Fruit fly (Drosophila melanogaster): ENCODE measurements around the gene sba.

sba gene

DNA sequence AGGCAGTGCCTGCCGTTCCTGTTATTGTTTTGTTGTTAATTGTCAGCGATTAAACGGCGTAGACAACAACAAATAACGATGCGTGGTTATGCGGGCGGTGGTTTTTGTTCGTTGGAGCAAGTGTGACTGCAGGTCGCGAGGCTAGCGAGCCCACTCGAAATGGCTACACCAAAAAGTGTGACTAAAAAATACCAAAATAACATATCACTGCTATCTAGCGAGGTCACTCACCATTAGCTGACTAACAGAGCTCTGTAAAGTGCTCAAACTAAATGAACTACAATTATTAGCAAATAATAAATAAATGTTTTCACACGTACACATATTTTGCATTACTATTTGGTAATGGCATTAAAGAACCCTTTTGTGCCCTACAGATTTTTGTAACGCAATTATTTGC lies 32.9 kb downstream of the sba start, which contains the start of gene Pli:
TSS of gene Pli (minus strand) at position 131 of the 400 bp plus-strand sequence.
- peak; percentile 75 for TF ChIP-seq CG17801 (GFP tag; optimal IDR thresholded peaks at IDR 0.05; ENCODE audit: partially characterized antibody)

DNA sequence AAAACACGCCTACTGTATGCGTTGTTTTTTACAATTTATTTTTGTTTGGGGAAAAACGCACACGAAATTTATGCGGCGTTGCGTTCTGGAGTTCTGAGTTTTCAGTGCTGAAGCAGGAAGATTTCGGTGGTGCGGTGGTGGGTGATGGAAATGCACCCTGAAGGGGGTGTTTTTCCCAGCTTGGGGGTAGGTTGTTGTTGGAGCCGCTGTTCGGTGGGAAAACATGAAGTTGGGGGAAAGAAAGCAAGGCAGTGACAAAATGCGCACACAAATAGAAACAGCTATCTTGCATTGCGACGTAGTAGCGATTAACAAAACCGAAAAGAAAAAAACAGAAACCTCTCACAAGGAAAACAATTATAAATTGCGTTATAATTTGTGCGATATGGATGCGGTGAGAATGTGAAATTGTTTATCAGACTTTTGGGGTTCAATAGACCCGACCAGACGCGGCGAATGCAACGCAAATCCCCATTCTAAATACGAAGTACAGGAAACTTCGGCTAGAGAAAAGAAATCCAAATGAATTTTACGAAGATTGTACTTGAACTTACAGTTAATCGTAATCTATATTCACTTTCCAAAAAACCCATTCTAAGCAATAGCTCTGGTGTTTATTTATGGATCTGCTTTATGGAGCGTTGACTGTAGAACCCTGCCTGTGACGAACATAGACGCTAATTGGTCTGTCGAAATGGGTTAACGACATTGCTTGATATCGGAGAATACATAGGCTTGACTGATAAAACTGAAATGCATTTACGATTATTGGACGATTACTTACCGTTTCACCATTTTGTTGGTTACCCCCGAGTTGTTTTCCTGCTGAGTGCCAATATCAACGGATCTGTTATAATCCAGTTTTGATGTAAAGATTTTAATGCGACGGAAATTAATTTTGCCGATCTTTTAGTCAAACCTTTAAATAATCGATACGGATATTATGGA lies 34.2 kb downstream of the sba start:
- peak; percentile 36 for TF ChIP-seq CG17801 (GFP tag; optimal IDR thresholded peaks at IDR 0.05; ENCODE audit: partially characterized antibody)

DNA sequence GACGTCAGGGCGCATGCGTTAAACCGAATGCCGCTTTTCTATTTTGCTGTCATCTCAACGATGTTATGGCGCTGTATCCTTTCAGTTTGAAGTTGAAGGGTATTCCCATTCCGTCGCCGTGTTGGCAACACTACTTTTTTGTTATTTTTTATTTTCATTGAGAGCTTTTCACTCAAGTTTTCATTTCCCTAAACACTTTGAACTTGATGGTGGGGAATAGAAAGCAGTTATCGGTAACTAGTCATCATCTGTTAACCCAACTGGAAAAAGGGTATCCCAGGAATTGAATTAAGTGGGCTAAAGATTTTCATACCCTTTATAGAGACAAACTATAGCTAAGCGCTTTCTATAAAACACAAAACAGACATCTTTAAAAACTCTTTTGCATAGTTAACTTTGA lies 35.2 kb downstream of the sba start:
- no peak for TF ChIP-seq CG17801 (GFP tag; optimal IDR thresholded peaks at IDR 0.05; ENCODE audit: partially characterized antibody)

DNA sequence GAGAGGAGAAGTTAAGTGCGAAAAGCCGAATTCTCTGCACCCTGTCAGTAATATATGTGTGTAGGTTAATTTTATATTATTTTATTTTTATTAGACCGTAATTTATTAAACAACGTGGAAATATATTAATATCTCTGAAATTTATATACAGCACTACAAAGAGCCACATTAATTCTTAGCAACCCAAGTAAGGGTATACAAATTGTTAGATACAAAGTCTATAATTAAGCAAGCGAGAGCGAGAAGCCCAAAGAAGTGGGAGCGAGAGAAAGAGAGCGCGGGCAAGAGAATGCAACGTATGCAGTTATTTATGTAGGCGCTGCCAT lies 35.7 kb downstream of the sba start:
- TF ChIP-seq CG17801 (GFP tag; optimal IDR thresholded peaks at IDR 0.05; ENCODE audit: partially characterized antibody) = peak; percentile 98

DNA sequence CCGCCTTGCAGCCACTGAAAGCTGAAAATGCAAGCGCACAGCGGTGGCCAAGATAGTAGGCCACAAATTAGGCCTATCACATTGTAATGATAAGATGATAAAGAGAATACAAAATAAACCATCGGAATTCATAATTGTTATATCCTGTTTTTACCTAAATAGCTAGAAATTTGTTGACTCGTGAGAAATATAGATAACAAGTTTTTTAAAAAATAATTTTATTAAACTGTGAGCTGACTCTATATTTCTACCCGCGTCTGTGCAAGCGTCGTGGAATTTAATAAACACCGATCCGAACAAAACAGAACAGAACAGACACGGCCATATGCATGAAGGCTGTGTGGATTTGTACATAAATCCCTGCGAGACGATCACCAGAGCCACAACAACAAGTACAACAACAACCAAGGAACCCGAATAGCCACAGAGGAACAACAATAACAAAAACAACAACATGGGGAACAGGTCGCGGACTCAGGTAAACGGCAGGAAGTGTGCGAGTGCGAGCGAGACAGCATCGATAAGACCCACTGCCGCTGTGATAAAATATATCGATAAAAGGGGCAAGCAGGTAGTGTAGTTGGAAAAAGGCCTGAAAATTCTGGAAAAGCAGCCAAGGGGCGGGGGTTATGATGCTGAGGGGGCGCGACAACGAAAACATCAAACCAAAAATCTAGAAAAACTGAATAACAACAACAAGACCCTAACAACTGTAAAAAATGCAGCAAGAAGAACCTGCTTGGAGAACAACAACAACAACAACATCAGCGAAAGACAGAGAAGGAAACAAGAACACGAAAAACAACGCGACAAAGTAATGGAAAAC lies 36.3 kb downstream of the sba start:
- peak; percentile 92 for TF ChIP-seq CG17801 (GFP tag; optimal IDR thresholded peaks at IDR 0.05; ENCODE audit: partially characterized antibody)

DNA sequence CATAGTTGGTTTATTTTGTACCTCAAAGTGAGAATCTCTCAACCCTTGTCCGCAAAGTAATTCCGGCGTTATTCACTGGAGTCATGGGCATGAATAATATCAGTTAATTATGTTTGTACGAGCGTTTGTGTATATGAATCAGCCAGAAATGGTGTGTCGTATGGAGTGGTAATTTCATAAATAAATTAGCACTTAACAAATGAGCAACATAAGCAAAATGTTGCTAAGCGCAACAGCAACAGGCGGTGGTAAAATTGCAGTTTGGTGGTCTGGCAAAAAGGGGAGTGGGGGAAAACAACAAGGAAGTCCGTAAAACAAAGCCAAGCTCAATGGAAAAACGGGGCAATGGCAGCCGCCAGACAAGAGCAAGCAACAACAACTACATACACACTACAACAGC lies 37.1 kb downstream of the sba start:
- TF ChIP-seq CG17801 (GFP tag; optimal IDR thresholded peaks at IDR 0.05; ENCODE audit: partially characterized antibody) = no peak

DNA sequence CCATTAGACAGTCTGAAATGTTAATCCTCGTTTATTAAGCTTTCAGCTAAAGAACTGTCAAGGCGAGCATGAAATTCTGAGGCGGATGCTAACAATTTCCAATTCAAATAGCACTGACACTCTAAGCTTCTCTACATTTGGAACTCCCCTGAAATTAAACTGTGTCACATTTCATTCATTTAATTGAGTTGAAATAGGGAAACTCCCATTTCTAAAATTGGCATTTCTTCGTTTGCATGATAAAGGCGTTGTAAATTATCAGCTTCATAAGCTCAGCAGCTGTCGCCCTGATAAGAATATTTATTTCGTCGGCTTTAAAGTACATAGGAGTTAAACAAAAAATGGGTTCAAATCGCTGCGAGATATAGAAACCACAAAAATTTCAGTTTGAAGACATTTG lies 37.6 kb downstream of the sba start:
- TF ChIP-seq CG17801 (GFP tag; optimal IDR thresholded peaks at IDR 0.05; ENCODE audit: partially characterized antibody) = no peak

DNA sequence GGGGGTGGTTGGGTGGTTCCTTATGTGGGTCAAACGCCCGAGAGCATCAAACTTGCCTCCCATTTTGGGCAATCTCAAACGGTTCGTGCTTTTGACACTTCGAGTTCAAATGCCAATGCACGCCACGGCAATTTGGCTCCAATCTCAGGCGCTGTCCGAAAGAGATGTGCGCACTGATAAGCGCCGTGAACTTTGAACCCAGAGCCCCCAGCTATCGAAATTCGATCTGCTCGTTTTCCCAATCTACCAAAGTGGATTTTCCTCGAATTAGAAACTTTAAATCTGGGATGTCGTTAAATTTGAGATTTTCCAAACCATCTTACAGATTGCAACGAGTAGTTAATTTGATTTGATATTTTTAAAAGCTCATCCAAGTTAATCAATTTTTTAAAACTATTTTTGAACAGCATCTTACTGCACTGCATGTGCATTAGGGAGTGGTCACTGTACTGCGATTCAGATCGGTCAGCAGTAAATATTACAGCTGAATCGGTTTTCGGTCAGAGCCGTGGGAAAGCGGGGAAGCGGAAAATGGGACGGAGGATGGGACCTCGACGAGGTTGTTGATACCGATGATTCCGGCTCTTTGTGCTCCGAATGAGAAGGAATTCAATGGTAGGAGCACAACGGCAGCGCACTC lies 38.6 kb downstream of the sba start:
- no peak for TF ChIP-seq CG17801 (GFP tag; optimal IDR thresholded peaks at IDR 0.05; ENCODE audit: partially characterized antibody)

DNA sequence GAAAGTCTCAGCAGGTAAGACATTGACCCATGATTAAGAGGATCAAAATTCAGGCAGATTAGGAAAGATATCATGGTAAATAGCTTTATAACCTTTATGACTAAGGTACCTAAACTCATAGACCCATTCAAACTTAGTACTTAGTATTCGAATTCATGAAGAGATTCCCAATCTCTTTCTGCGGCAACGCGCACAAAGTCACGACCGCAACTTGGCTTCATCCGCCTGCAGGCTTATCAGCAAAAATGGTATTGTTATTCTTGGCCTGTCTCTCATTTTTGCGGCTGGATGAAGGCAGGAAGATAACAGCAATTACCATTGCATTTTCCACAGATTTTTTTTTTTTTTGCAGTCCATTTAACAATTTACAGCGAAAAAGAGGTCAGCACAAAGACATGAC lies 42.5 kb downstream of the sba start:
- TF ChIP-seq CG17801 (GFP tag; optimal IDR thresholded peaks at IDR 0.05; ENCODE audit: partially characterized antibody) = no peak

DNA sequence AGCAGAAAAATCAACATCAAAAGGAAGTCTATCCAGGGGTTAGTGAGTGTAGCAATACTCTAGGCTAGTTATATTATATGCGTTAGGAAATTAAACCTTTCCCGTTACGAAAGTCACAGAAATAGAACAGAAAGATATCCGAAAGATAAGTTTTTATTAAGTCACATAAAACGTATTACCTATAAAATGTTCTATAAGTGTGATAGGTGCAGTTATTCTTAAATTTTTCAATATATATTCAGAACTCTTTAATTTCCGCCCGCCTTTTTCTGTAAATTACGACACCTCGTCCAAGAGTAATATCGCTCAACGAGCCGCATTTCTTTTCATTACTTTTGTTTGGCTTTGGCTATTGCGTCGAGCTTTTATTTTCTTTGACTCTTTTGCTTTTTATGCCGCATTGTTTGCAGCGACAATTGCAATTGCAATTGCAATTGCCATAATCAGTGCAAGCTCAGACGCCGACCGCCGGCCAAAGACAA lies 44.4 kb downstream of the sba start:
- TF ChIP-seq CG17801 (GFP tag; optimal IDR thresholded peaks at IDR 0.05; ENCODE audit: partially characterized antibody) = no peak

DNA sequence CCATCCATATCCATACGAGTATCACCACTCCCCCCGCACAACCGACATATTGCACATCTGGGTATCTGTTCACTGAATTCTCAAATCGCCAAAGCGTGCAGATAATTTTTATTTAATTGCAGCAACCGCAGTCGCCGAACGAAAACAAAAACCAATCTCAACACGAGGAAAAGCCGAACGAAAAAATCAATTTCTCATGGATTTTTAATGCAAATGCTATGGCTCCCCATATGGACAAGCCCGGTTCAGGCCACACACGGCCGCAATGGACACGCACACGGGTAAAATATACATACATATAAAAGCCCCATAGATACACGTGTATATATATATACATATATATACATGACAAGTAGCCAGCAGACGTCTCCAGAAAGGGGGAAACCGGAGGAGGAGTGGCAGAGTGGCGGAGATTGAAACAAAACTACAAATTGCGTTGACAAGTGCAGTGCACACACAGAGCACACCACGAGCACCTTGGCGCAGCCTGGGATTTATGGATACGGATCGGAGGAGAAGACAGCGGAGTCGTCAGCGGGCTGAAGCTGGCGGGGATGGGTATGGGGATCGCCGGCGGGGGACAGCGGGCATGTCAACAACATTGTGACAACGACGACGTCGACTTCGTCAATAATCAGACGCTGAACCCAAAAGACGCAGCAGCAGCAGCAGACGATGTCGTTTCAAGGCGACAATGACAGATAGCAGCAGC lies 45.0 kb downstream of the sba start:
- no peak for TF ChIP-seq CG17801 (GFP tag; optimal IDR thresholded peaks at IDR 0.05; ENCODE audit: partially characterized antibody)

DNA sequence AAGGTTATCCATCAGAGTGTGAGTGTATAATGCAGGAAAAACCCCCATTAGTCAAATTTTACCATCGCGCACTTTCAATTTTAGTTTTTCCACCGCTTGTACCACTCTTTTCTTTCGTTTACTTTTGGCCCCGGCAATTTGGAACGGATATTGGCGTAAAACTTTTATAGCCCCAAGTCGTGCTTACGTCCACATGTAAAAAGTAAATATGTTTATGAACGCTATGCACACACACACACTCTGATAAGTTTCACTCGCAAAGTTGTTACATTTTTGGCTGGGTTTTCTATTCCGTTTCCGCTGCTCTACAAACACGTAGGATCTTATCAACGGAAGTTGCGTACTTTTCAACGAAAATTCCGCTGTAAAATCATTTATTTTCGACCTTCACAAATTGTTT lies 46.1 kb downstream of the sba start:
- TF ChIP-seq CG17801 (GFP tag; optimal IDR thresholded peaks at IDR 0.05; ENCODE audit: partially characterized antibody) = no peak

DNA sequence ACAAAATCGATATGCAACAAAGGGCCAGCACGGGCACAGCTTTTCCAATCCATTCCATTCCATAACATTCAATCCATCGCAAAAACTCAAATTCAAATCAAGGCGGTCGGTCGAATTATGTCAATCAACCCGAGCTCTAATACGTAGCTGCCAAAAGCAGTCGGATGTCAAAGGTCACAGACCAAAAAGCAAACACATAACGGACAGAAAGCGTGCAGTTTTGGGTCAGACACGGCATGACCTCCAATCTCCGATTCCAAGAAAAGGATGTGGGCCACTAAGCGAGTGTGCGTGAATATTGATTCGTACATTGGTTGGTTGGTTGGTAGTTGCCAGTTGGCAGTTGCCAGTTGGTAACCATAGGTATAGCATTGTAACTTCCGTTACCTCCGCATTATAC lies 48.0 kb downstream of the sba start:
- TF ChIP-seq CG17801 (GFP tag; optimal IDR thresholded peaks at IDR 0.05; ENCODE audit: partially characterized antibody) = no peak

DNA sequence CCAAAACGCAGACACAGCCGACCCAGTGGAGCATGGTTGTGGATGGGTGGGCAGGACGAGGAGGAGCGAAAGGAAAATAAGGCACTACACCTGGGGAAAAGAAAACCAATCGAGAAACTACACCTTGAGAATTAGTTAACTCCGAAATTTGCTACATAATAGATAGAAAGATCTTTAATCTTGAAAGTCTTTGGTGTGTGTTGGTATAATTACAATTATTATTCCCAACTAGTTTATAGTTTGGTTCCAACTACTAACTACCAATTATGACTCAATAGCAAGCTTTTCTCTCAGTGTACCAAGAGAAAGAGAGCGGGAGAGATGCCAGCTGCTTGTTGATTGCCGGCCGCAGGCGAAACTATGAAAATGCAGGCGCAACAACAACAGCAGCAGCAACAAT lies 48.6 kb downstream of the sba start:
- no peak for TF ChIP-seq CG17801 (GFP tag; optimal IDR thresholded peaks at IDR 0.05; ENCODE audit: partially characterized antibody)

Data from ovary, adult (tissue).